Fruit fly (Drosophila melanogaster) whole organism, embryonic: ENCODE data around the gene CAH7.

Source experiments
- ATbp ChIP-seq: fragments of 200-800 bp; sonication (Bioruptor generic); optimal IDR thresholded peaks from 2 replicates; lab custom pipeline; 2017; ENCODE audit warnings: missing biosample characterization, mild to moderate bottlenecking, missing genetic modification characterization, missing genetic modification reagents
- Ada2b ChIP-seq: fragments of 200-800 bp; sonication (Bioruptor generic); IDR thresholded peaks from 2 replicates; pipeline ENCODE4 v1.3.6; 2022; ENCODE audit warnings: missing biosample characterization, missing genetic modification characterization
- Awh ChIP-seq: fragments of 200-800 bp; sonication (Bioruptor generic); IDR thresholded peaks from 2 replicates; pipeline ENCODE4, ENCODE4 v1.3.6; 2022; ENCODE audit warnings: missing biosample characterization, missing genetic modification characterization
- Blimp-1 ChIP-seq: fragments of 200-800 bp; sonication (Bioruptor generic); optimal IDR thresholded peaks from 3 replicates; lab custom pipeline; 2018; ENCODE audit warnings: missing biosample characterization, missing genetic modification characterization, mild to moderate bottlenecking, moderate library complexity, missing genetic modification reagents
- CG10321 ChIP-seq: fragments of 200-800 bp; sonication (Bioruptor generic); IDR thresholded peaks from 2 replicates; pipeline ENCODE4 v1.3.6; 2022; ENCODE audit warnings: missing biosample characterization, missing genetic modification characterization
- CG11504 ChIP-seq: fragments of 200-800 bp; sonication (Bioruptor generic); optimal IDR thresholded peaks from 3 replicates; lab custom pipeline; 2019; ENCODE audit warnings: missing biosample characterization, mild to moderate bottlenecking, missing genetic modification characterization, moderate library complexity
- CG12071 ChIP-seq: fragments of 200-800 bp; sonication (Bioruptor generic); optimal IDR thresholded peaks from 3 replicates; lab custom pipeline; 2018; ENCODE audit warnings: missing biosample characterization, mild to moderate bottlenecking, missing genetic modification characterization
- CG12104 ChIP-seq: fragments of 200-800 bp; sonication (Bioruptor generic); optimal IDR thresholded peaks from 3 replicates; lab custom pipeline; 2016; ENCODE audit warnings: missing biosample characterization, missing genetic modification characterization
- CG1529 ChIP-seq: fragments of 200-800 bp; sonication (Bioruptor generic); optimal IDR thresholded peaks from 3 replicates; lab custom pipeline; 2018; ENCODE audit warnings: missing biosample characterization, missing genetic modification characterization
- CG15514 ChIP-seq: fragments of 200-800 bp; sonication (Bioruptor generic); optimal IDR thresholded peaks from 3 replicates; lab custom pipeline; 2017; ENCODE audit warnings: missing biosample characterization, missing genetic modification characterization, mild to moderate bottlenecking, moderate library complexity, missing genetic modification reagents
- CG16815 ChIP-seq: fragments of 200-800 bp; sonication (Bioruptor generic); optimal IDR thresholded peaks from 3 replicates; lab custom pipeline; 2017; ENCODE audit warnings: missing biosample characterization, mild to moderate bottlenecking, missing genetic modification characterization
- CG17359 ChIP-seq: fragments of 200-800 bp; sonication (Bioruptor generic); optimal IDR thresholded peaks from 3 replicates; lab custom pipeline; 2018; ENCODE audit warnings: missing biosample characterization, mild to moderate bottlenecking, missing genetic modification characterization, moderate library complexity
- CG17361 ChIP-seq: fragments of 200-800 bp; sonication (Bioruptor generic); IDR thresholded peaks from 3 replicates; pipeline ENCODE4 v1.3.6; 2022; ENCODE audit warnings: missing biosample characterization, missing genetic modification characterization
- CG17568 ChIP-seq: fragments of 200-800 bp; sonication (Bioruptor generic); optimal IDR thresholded peaks from 2 replicates; lab custom pipeline; 2018; ENCODE audit warnings: missing biosample characterization, mild to moderate bottlenecking, missing genetic modification characterization, moderate library complexity
- CG1832 ChIP-seq: fragments of 200-800 bp; sonication (Bioruptor generic); optimal IDR thresholded peaks from 2 replicates; lab custom pipeline; 2017; ENCODE audit warnings: missing biosample characterization, mild to moderate bottlenecking, missing genetic modification characterization, inconsistent platforms
- CG34376 ChIP-seq: fragments of 200-800 bp; sonication (Bioruptor generic); optimal IDR thresholded peaks from 2 replicates; lab custom pipeline; 2018; ENCODE audit warnings: missing biosample characterization, mild to moderate bottlenecking, missing genetic modification characterization
- CG4424 ChIP-seq: fragments of 200-800 bp; sonication (Bioruptor generic); optimal IDR thresholded peaks from 3 replicates; lab custom pipeline; 2016; ENCODE audit warnings: missing biosample characterization, missing genetic modification characterization
- CG5180 ChIP-seq: fragments of 200-800 bp; sonication (Bioruptor generic); optimal IDR thresholded peaks from 3 replicates; lab custom pipeline; 2017; ENCODE audit warnings: missing biosample characterization, missing genetic modification characterization, mild to moderate bottlenecking, moderate library complexity, missing genetic modification reagents
- CG6689 ChIP-seq: fragments of 200-800 bp; sonication (Bioruptor generic); IDR thresholded peaks from 2 replicates; pipeline ENCODE4 v1.3.6; 2022; ENCODE audit warnings: missing biosample characterization, missing genetic modification characterization
- CG7745 ChIP-seq: fragments of 200-800 bp; sonication (Bioruptor generic); optimal IDR thresholded peaks from 2 replicates; lab custom pipeline; 2018; ENCODE audit warnings: missing biosample characterization, mild to moderate bottlenecking, missing genetic modification characterization, moderate library complexity
- CG8359 ChIP-seq: fragments of 200-800 bp; sonication (Bioruptor generic); optimal IDR thresholded peaks from 2 replicates; lab custom pipeline; 2017; ENCODE audit warnings: missing biosample characterization, mild to moderate bottlenecking, missing genetic modification characterization, borderline replicate concordance
- Dek ChIP-seq: fragments of 200-800 bp; sonication (Bioruptor generic); optimal IDR thresholded peaks from 3 replicates; lab custom pipeline; 2019; ENCODE audit warnings: missing biosample characterization, mild to moderate bottlenecking, missing genetic modification characterization, moderate library complexity
- Dll ChIP-seq: fragments of 200-800 bp; sonication (Bioruptor generic); IDR thresholded peaks from 4 replicates; pipeline ENCODE4 v1.3.6; 2022; ENCODE audit warnings: missing biosample characterization, missing genetic modification characterization; ENCODE audit not compliant: partially characterized antibody
- Gug ChIP-seq: fragments of 200-800 bp; sonication (Bioruptor generic); IDR thresholded peaks from 4 replicates; pipeline ENCODE4 v1.3.6; 2022; ENCODE audit warnings: missing biosample characterization, missing genetic modification characterization
- Max ChIP-seq: fragments of 200-800 bp; sonication (Bioruptor generic); optimal IDR thresholded peaks from 2 replicates; lab custom pipeline; 2016; ENCODE audit warnings: missing biosample characterization, mild to moderate bottlenecking, missing genetic modification characterization
- Pdp1 ChIP-seq, 2 experiments: fragments of 200-800 bp; sonication (Bioruptor generic); optimal IDR thresholded peaks; 3 replicates each; lab custom pipeline; 2016; ENCODE audit warnings: missing biosample characterization in 2 of 2, missing genetic modification characterization in 2 of 2, mild to moderate bottlenecking in 1 of 2, moderate library complexity in 1 of 2
- Ptx1 ChIP-seq: fragments of 200-800 bp; sonication (Bioruptor generic); IDR thresholded peaks from 2 replicates; pipeline ENCODE4 v1.3.6; 2022; ENCODE audit warnings: missing biosample characterization, missing genetic modification characterization
- Sox102F ChIP-seq: fragments of 200-800 bp; sonication (Bioruptor generic); optimal IDR thresholded peaks from 2 replicates; lab custom pipeline; 2018; ENCODE audit warnings: missing biosample characterization, mild to moderate bottlenecking, missing genetic modification characterization, moderate library complexity
- Vsx1 ChIP-seq: fragments of 200-800 bp; sonication (Bioruptor generic); optimal IDR thresholded peaks from 2 replicates; lab custom pipeline; 2017; ENCODE audit warnings: missing biosample characterization, mild to moderate bottlenecking, missing genetic modification characterization, missing genetic modification reagents
- ap ChIP-seq: fragments of 200-800 bp; sonication (Bioruptor generic); IDR thresholded peaks from 2 replicates; pipeline ENCODE4 v1.3.6; 2022; ENCODE audit warnings: missing biosample characterization, missing genetic modification characterization
- bowl ChIP-seq: fragments of 200-800 bp; sonication (Bioruptor generic); IDR thresholded peaks from 2 replicates; pipeline ENCODE4 v1.3.6; 2022; ENCODE audit warnings: missing biosample characterization, missing genetic modification characterization
- chm ChIP-seq: fragments of 200-800 bp; sonication (Bioruptor generic); IDR thresholded peaks from 2 replicates; pipeline ENCODE4 v1.3.6; 2022; ENCODE audit warnings: missing biosample characterization, missing genetic modification characterization
- ci ChIP-seq: fragments of 200-800 bp; sonication (Bioruptor generic); IDR thresholded peaks from 3 replicates; pipeline ENCODE4 v1.3.6; 2022; ENCODE audit warnings: missing biosample characterization, missing genetic modification characterization
- dmrt99B ChIP-seq: fragments of 200-800 bp; sonication (Bioruptor generic); optimal IDR thresholded peaks from 2 replicates; lab custom pipeline; 2018; ENCODE audit warnings: missing biosample characterization, mild to moderate bottlenecking, missing genetic modification characterization, moderate library complexity
- eve ChIP-seq, 2 experiments: fragments of >200 bp; optimal IDR thresholded peaks; 2 replicates each; lab custom pipeline; 2017; ENCODE audit warnings: missing biosample characterization in 2 of 2, missing genetic modification characterization in 2 of 2
- gem ChIP-seq: fragments of 200-800 bp; sonication (Bioruptor generic); optimal IDR thresholded peaks from 2 replicates; lab custom pipeline; 2019; ENCODE audit warnings: missing biosample characterization, mild to moderate bottlenecking, missing genetic modification characterization, moderate library complexity
- gsb-n ChIP-seq: fragments of 200-800 bp; sonication (Bioruptor generic); optimal IDR thresholded peaks from 3 replicates; lab custom pipeline; 2018; ENCODE audit warnings: missing biosample characterization, mild to moderate bottlenecking, missing genetic modification characterization
- her ChIP-seq: fragments of 200-800 bp; sonication (Bioruptor generic); optimal IDR thresholded peaks from 2 replicates; lab custom pipeline; 2016; ENCODE audit warnings: missing biosample characterization, missing genetic modification characterization
- kay ChIP-seq: fragments of 200-800 bp; sonication (Bioruptor generic); optimal IDR thresholded peaks from 2 replicates; lab custom pipeline; 2016; ENCODE audit warnings: missing biosample characterization, missing genetic modification characterization
- nmo ChIP-seq: fragments of 200-800 bp; sonication (Bioruptor generic); optimal IDR thresholded peaks from 2 replicates; lab custom pipeline; 2018; ENCODE audit warnings: missing biosample characterization, mild to moderate bottlenecking, missing genetic modification characterization, moderate library complexity
- oc ChIP-seq: fragments of 200-800 bp; sonication (Bioruptor generic); optimal IDR thresholded peaks from 2 replicates; lab custom pipeline; 2018; ENCODE audit warnings: missing biosample characterization, mild to moderate bottlenecking, missing genetic modification characterization, moderate library complexity
- pho ChIP-seq: fragments of 200-800 bp; sonication (Bioruptor generic); optimal IDR thresholded peaks from 2 replicates; lab custom pipeline; 2016; ENCODE audit warnings: missing biosample characterization, missing genetic modification characterization
- pnt ChIP-seq: fragments of 200-800 bp; sonication (Bioruptor generic); optimal IDR thresholded peaks from 3 replicates; lab custom pipeline; 2016; ENCODE audit warnings: missing biosample characterization, missing genetic modification characterization
- pros ChIP-seq: fragments of 200-800 bp; sonication (Bioruptor generic); optimal IDR thresholded peaks from 3 replicates; lab custom pipeline; 2019; ENCODE audit warnings: missing biosample characterization, mild to moderate bottlenecking, missing genetic modification characterization, moderate library complexity
- sug ChIP-seq: fragments of 200-800 bp; optimal IDR thresholded peaks from 2 replicates; lab custom pipeline; 2019; ENCODE audit warnings: missing biosample characterization, mild to moderate bottlenecking, missing genetic modification characterization, moderate library complexity
- vvl ChIP-seq: fragments of 200-800 bp; sonication (Bioruptor generic); IDR thresholded peaks from 2 replicates; pipeline ENCODE4 v1.3.6; 2022; ENCODE audit warnings: missing biosample characterization, missing genetic modification characterization
- zf30C ChIP-seq: fragments of 200-800 bp; sonication (Bioruptor generic); optimal IDR thresholded peaks from 3 replicates; lab custom pipeline; 2018; ENCODE audit warnings: missing biosample characterization, mild to moderate bottlenecking, missing genetic modification characterization

The CAH7 gene

DNA sequence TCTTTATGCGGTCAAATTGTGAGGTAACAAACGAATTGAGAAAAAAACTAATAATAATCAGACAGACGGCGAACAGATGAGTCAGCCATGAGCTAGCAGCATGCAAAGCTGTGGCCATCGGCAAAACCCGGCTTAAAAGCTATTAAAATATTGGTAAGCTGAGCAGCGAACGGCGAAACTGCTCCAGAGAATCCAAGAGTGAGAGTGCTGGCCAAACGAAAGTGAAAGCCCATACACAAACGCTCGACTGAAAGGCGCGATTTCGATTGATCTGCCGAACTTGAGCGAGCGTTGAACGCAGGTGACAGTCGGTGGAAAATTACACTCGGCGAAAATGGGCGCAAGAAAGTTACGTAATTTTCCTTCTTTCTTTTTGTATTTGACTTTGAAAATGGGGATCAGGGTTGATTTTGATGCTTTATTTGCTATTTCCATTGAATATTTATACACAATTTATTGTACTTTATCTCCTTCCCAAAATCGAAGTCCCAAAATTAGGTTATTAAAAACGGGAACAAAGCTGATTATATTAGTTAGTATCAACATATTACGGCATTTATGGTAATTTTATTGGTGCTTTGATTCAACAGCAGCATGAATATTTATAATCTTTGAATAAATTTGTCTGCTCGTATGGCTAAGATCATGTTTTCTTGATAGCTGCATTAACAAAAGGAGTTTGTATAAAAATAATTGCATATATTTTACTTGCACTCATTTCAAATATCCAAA, 37.8 kb downstream of the CAH7 start:
- TF ChIP-seq CG11504 (tag; lab: Kevin White, UChicago) (peak; percentile 21), CG12104 (GFP tag; lab: Kevin White, UChicago) (no peak), CG34376 (GFP tag; lab: Kevin White, UChicago) (no peak), pho (GFP tag; lab: Kevin White, UChicago) (no peak), Blimp-1 (GFP tag; lab: Kevin White, UChicago) (peak; percentile 98), CG1529 (GFP tag; lab: Kevin White, UChicago) (no peak), Sox102F (peak; percentile 19), pnt (no peak), nmo (GFP tag; lab: Kevin White, UChicago) (peak; percentile 7), CG7745 (no peak), CG17359 (tag; lab: Kevin White, UChicago) (peak; percentile 21), chm (GFP tag; lab: Robert Waterston, UW) (0 out of 2 replicates have a peak, but pooled peaks have one; percentile 9), CG10321 (no peak), eve (GFP tag; optimal IDR thresholded peaks at IDR 0.05; lab: Kevin White, UChicago) (peak in 1 of 2 experiments; percentile 22), CG15514 (GFP tag; lab: Kevin White, UChicago) (no peak), Ada2b (GFP tag; lab: Robert Waterston, UW) (no peak), vvl (GFP tag; lab: Robert Waterston, UW) (peak; percentile 62), gem (tag; lab: Kevin White, UChicago) (peak; percentile 10), CG17568 (GFP tag; lab: Kevin White, UChicago) (no peak), CG17361 (GFP tag; lab: Robert Waterston, UW) (peak; percentile 21; the same call in 1 of the 3 replicates), kay (no peak), CG4424 (no peak), pros (GFP tag; lab: Kevin White, UChicago) (no peak), Pdp1 (GFP tag; optimal IDR thresholded peaks at IDR 0.05; lab: Kevin White, UChicago) (peak in 1 of 2 experiments; percentile 49), oc (tag; lab: Kevin White, UChicago) (peak; percentile 23)

DNA sequence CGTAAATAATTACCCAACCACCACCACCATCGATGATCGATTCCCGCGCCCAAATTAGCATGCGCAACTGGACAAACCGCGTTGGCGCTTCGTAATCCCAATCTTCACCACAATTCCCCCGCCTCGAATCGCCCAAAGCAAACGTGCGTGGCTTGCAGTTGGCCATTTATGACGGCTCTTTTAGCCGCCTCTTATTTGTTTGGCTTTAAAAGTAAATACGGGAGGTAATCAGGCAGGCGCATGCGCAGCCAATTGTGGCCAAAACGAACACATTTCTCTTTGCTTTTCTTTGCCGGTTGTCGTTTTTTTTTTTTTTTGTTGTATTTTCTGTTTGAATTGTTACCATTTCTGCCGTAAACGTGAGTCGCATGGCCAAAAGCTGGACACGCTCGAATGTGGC, 38.5 kb downstream of the CAH7 start:
- TF ChIP-seq dmrt99B (tag; lab: Kevin White, UChicago) (peak; percentile 48), Blimp-1 (GFP tag; lab: Kevin White, UChicago) (peak; percentile 35), sug (tag; lab: Kevin White, UChicago) (no peak), Gug (GFP tag; lab: Robert Waterston, UW) (no peak), Vsx1 (GFP tag; lab: Kevin White, UChicago) (peak; percentile 44), oc (tag; lab: Kevin White, UChicago) (peak; percentile 54), CG16815 (no peak), her (GFP tag; lab: Kevin White, UChicago) (no peak), bowl (GFP tag; lab: Robert Waterston, UW) (0 out of 2 replicates have a peak, but pooled peaks have one; percentile 20), pnt (no peak), CG1529 (GFP tag; lab: Kevin White, UChicago) (no peak), ap (peak; percentile 13; the same call in 1 of the 2 replicates), Dek (tag; lab: Kevin White, UChicago) (no peak), gsb-n (tag; lab: Kevin White, UChicago) (no peak), CG6689 (GFP tag; lab: Robert Waterston, UW) (peak; percentile 37; the same call in 1 of the 2 replicates), ATbp (GFP tag; lab: Kevin White, UChicago) (peak; percentile 80), Ptx1 (no peak), CG1832 (GFP tag; lab: Kevin White, UChicago) (no peak), vvl (GFP tag; lab: Robert Waterston, UW) (peak; percentile 42; the same call in 1 of the 2 replicates), CG5180 (GFP tag; lab: Kevin White, UChicago) (peak; percentile 20), CG12071 (GFP tag; lab: Kevin White, UChicago) (peak; percentile 6), Dll (no peak), zf30C (GFP tag; lab: Kevin White, UChicago) (no peak), Awh (GFP tag; lab: Robert Waterston, UW) (peak; percentile 60; the same call in 1 of the 2 replicates), CG8359 (GFP tag; lab: Kevin White, UChicago) (no peak), Max (GFP tag; lab: Kevin White, UChicago) (no peak), ci (GFP tag; lab: Robert Waterston, UW) (peak; percentile 69; the same call in 1 of the 3 replicates)
